Worm (Caenorhabditis elegans): ENCODE measurements around the gene C42D4.19.

DNA sequence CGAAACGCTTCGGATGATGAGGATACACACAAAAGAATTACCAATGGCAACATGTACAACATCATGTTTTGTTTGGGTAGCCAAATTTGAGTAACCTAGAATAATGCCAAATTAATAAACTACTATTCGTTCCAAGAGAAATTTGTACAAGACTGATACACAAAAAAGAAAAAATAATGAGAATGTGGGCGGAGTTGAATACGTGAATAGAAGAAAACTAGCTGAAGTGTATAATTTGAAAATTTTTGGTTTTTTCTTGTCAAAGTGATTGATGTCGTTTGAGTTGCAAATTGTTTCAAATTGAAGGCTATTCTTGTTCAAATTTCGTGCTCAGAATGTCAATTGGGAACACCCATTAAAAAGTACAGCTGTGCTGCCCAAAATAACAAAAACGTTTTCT, 16.3 kb downstream of the C42D4.19 start, which contains the start of gene R13A1.5:
- TF ChIP-seq unc-62 (GFP tag; optimal IDR thresholded peaks at IDR 0.05) (no peak), mab-5 (tag; optimal IDR thresholded peaks at IDR 0.05) (no peak), pha-4 (tag; optimal IDR thresholded peaks at IDR 0.05) (no peak), unc-120 (tag; optimal IDR thresholded peaks at IDR 0.05; ENCODE audit: poor library complexity, severe bottlenecking) (no peak)

Measured in whole organism, mixed stage, embryonic.